Worm (Caenorhabditis elegans): ENCODE data around the gene F01D5.5.
A peak's percentile ranks its signal among the peaks of the same experiment; 100 is the strongest.

Gene F01D5.5

ce11 chrII:14018192-14018591, 16.1 kb upstream of the F01D5.5 start (continued):
- TF ChIP-seq aha-1 (tag) (peak; percentile 1), R02D3.7 (tag; optimal IDR thresholded peaks at IDR 0.05) (no peak), dmd-8 (GFP tag; IDR thresholded peaks at IDR 0.05) (no peak), nhr-102 (tag; optimal IDR thresholded peaks at IDR 0.05) (peak; percentile 78), rbr-2 (tag; optimal IDR thresholded peaks at IDR 0.05) (peak; percentile 66), lin-39 (tag; optimal IDR thresholded peaks at IDR 0.05) (no peak), dmd-6 (GFP tag; IDR thresholded peaks at IDR 0.05) (peak; percentile 78), F10B5.3 (tag; optimal IDR thresholded peaks at IDR 0.05) (peak; percentile 80), unc-39 (tag; optimal IDR thresholded peaks at IDR 0.05) (no peak), skn-1 (tag; optimal IDR thresholded peaks at IDR 0.05) (no peak), F44E2.7 (GFP tag; IDR thresholded peaks at IDR 0.05) (no peak), pqm-1 (tag; optimal IDR thresholded peaks at IDR 0.05) (peak; percentile 40), ZK546.5 (tag; optimal IDR thresholded peaks at IDR 0.05) (no peak)

- TF ChIP-seq daf-16 (GFP tag; optimal IDR thresholded peaks at IDR 0.05) (no peak), daf-16 (tag; optimal IDR thresholded peaks at IDR 0.05) (peak; percentile 18), unc-39 (tag; optimal IDR thresholded peaks at IDR 0.05) (no peak), dve-1 (tag; optimal IDR thresholded peaks at IDR 0.05; ENCODE audit: insufficient read depth) (peak; percentile 13), ceh-82 (tag; optimal IDR thresholded peaks at IDR 0.05) (no peak)
Measured at ce11 chrII:14016865-14017264, 14.8 kb upstream of the F01D5.5 start, which contains the start of gene cyp-37A1. TSS of gene cyp-37A1 (minus strand) at chrII:14016965.

- TF ChIP-seq pqm-1 (tag; optimal IDR thresholded peaks at IDR 0.05) (no peak), zip-2 (tag; optimal IDR thresholded peaks at IDR 0.05) (no peak), ama-1 (optimal IDR thresholded peaks at IDR 0.05) (no peak), nhr-41 (GFP tag; IDR thresholded peaks at IDR 0.05) (no peak), skn-1 (tag; optimal IDR thresholded peaks at IDR 0.05) (no peak), F44E2.7 (GFP tag; IDR thresholded peaks at IDR 0.05) (0 out of 2 replicates have a peak, but pooled peaks have one; percentile 29), aha-1 (tag) (peak; percentile 93), nhr-102 (tag; optimal IDR thresholded peaks at IDR 0.05) (no peak), nhr-25 (tag; optimal IDR thresholded peaks at IDR 0.05; ENCODE audit: borderline replicate concordance, insufficient read depth) (no peak)
Measured at ce11 chrII:14014637-14015036, 12.5 kb upstream of the F01D5.5 start.

- peak; percentile 7 for TF ChIP-seq hlh-11 (tag; optimal IDR thresholded peaks at IDR 0.05)
- TF ChIP-seq pha-4 (GFP tag; IDR thresholded peaks at IDR 0.05), result no peak
- no peak for TF ChIP-seq pha-4 (tag; optimal IDR thresholded peaks at IDR 0.05)
- TF ChIP-seq dmd-6 (GFP tag; IDR thresholded peaks at IDR 0.05), result peak; percentile 14; the same call in 1 of the 2 replicates
- TF ChIP-seq ctbp-1 (GFP tag; IDR thresholded peaks at IDR 0.05), result no peak
- no peak for TF ChIP-seq aha-1 (tag)
- TF ChIP-seq pqm-1 (tag; optimal IDR thresholded peaks at IDR 0.05), result peak; percentile 80
- peak; percentile 63 for TF ChIP-seq lin-13 (GFP tag; optimal IDR thresholded peaks at IDR 0.05)
- TF ChIP-seq nhr-28 (tag; optimal IDR thresholded peaks at IDR 0.05), result peak; percentile 41
- TF ChIP-seq dmd-8 (GFP tag; IDR thresholded peaks at IDR 0.05), result no peak
- TF ChIP-seq nhr-237 (tag; optimal IDR thresholded peaks at IDR 0.05), result no peak
- TF ChIP-seq duxl-1 (tag; optimal IDR thresholded peaks at IDR 0.05; ENCODE audit: poor library complexity), result no peak
- TF ChIP-seq cey-2 (tag; optimal IDR thresholded peaks at IDR 0.05; ENCODE audit: borderline replicate concordance, insufficient read depth), result no peak
- TF ChIP-seq nhr-42 (GFP tag; IDR thresholded peaks at IDR 0.05), result 0 out of 2 replicates have a peak, but pooled peaks have one; percentile 52
- TF ChIP-seq zfp-3 (GFP tag; conservative IDR thresholded peaks at IDR 0.05), result 0 out of 2 replicates have a peak, but pooled peaks have one; percentile 18
- TF ChIP-seq unc-62 (GFP tag; optimal IDR thresholded peaks at IDR 0.05 in 1 of 2), result peak in 1 of 2 experiments; percentile 58
- no peak for TF ChIP-seq unc-62 (tag; optimal IDR thresholded peaks at IDR 0.05)
- TF ChIP-seq daf-12 (tag; optimal IDR thresholded peaks at IDR 0.05), result no peak
- TF ChIP-seq mdl-1 (tag; optimal IDR thresholded peaks at IDR 0.05), result no peak
- no peak for TF ChIP-seq dmd-9 (GFP tag; IDR thresholded peaks at IDR 0.05)
- 0 out of 2 replicates have a peak, but pooled peaks have one; percentile 30 for TF ChIP-seq egl-43 (GFP tag; IDR thresholded peaks at IDR 0.05)
- TF ChIP-seq F10B5.3 (tag; optimal IDR thresholded peaks at IDR 0.05), result no peak
- no peak for TF ChIP-seq lim-7 (GFP tag; IDR thresholded peaks at IDR 0.05)
- no peak for TF ChIP-seq daf-16 (GFP tag; optimal IDR thresholded peaks at IDR 0.05)
- peak; percentile 45 for TF ChIP-seq daf-16 (tag; optimal IDR thresholded peaks at IDR 0.05)
- no peak for TF ChIP-seq ama-1 (optimal IDR thresholded peaks at IDR 0.05)
- TF ChIP-seq lin-39 (tag; optimal IDR thresholded peaks at IDR 0.05), result no peak
- no peak for TF ChIP-seq T20F7.1 (GFP tag; optimal IDR thresholded peaks at IDR 0.05)
- TF ChIP-seq dve-1 (tag; optimal IDR thresholded peaks at IDR 0.05; ENCODE audit: insufficient read depth), result peak; percentile 4
- TF ChIP-seq D1046.2 (GFP tag; IDR thresholded peaks at IDR 0.05), result no peak
- TF ChIP-seq rbr-2 (tag; optimal IDR thresholded peaks at IDR 0.05), result no peak
- TF ChIP-seq madf-5 (GFP tag; IDR thresholded peaks at IDR 0.05), result no peak
Measured at ce11 chrII:14010656-14011376, 8.7 kb upstream of the F01D5.5 start, which contains the start of gene F01D5.8. TSS of gene F01D5.8 (plus strand) at chrII:14010706.
